Worm (Caenorhabditis elegans) whole organism, L1 larva: ENCODE measurements around the gene gta-1.

Experiments
- elt-3 ChIP-seq, 6 experiments: fragments of 150-350 bp in 1 of 6; sonication (generic microtip); optimal IDR thresholded peaks; 2 replicates each; lab custom pipeline; 2017 to 2018; ENCODE audit warnings: missing biosample characterization in 6 of 6, missing genetic modification characterization in 6 of 6, inconsistent platforms in 1 of 6
- lin-35 ChIP-seq, 2 experiments: fragments of 150-350 bp; optimal IDR thresholded peaks; 2 replicates each; lab custom pipeline; 2014; ENCODE audit warnings: missing biosample characterization in 2 of 2, missing genetic modification characterization in 2 of 2, missing genetic modification reagents in 2 of 2
- lsy-2 ChIP-seq, 2 experiments: fragments of 150-350 bp; optimal IDR thresholded peaks; 2 replicates each; lab custom pipeline; 2014; ENCODE audit warnings: missing biosample characterization in 2 of 2, missing genetic modification characterization in 2 of 2
- nhr-76 ChIP-seq: sonication (generic microtip); optimal IDR thresholded peaks from 2 replicates; lab custom pipeline; 2017; ENCODE audit warnings: missing biosample characterization, missing genetic modification characterization
- skn-1 ChIP-seq: fragments of 150-350 bp; optimal IDR thresholded peaks from 2 replicates; lab custom pipeline; 2014; ENCODE audit warnings: missing biosample characterization, missing genetic modification characterization
- ztf-11 ChIP-seq, 2 experiments: sonication (generic microtip); optimal IDR thresholded peaks; 2 replicates each; lab custom pipeline; 2016 to 2017; ENCODE audit warnings: missing genetic modification characterization in 2 of 2, missing biosample characterization in 1 of 2, missing compliant biosample characterization in 1 of 2
- ztf-4 ChIP-seq: fragments of 150-350 bp; optimal IDR thresholded peaks from 2 replicates; lab custom pipeline; 2014; ENCODE audit warnings: missing biosample characterization, missing genetic modification characterization

ce11 chrIV:10174932-10175732 lies 5.3 kb upstream of the gta-1 start:
- TF ChIP-seq ztf-11 (tag; optimal IDR thresholded peaks at IDR 0.05; lab: Kevin White, UChicago) (no peak), skn-1 (no peak), elt-3 (tag; optimal IDR thresholded peaks at IDR 0.05; lab: Kevin White, UChicago) (peak in 2 of 6 experiments; percentile 0 to 8), lin-35 (GFP tag; optimal IDR thresholded peaks at IDR 0.05; lab: Kevin White, UChicago) (no peak), nhr-76 (tag; lab: Kevin White, UChicago) (no peak), lsy-2 (tag; optimal IDR thresholded peaks at IDR 0.05; lab: Kevin White, UChicago) (no peak), ztf-4 (tag; lab: Kevin White, UChicago) (no peak)
